Fruit fly (Drosophila melanogaster): ENCODE data around the gene CG1074.

DNA sequence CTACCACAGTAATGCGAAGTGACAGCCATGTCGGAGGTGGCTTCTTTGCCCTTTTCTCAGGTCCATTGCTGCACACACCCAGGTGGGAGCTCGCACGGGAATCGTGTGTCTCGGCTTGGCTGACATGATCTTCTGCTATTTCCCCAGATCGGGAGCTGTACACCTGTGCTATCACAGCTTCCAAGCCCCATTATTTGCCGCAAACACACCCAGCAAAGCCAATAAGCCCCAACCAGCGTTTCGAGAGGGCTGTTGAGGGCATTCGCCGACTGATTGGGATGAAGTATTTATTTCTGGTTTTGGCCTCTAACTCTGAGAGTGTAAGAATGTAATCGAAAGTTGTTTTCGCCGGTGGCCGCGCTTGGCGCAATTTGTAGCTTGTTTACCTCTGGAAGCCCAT, 23.9 kb downstream of the CG1074 start:
- TF ChIP-seq CG8478 (optimal IDR thresholded peaks at IDR 0.05) (no peak), CTCF (optimal IDR thresholded peaks at IDR 0.05) (no peak)
